Fruit fly (Drosophila melanogaster) whole organism, prepupa: ENCODE results near the gene for.

Source experiments
- Blimp-1 ChIP-seq: fragments of 200-800 bp; sonication (Bioruptor generic); optimal IDR thresholded peaks from 3 replicates; lab custom pipeline; 2017; ENCODE audit warnings: missing biosample characterization, missing genetic modification characterization, mild to moderate bottlenecking, moderate library complexity, missing genetic modification reagents
- CG10631 ChIP-seq: fragments of 200-800 bp; sonication (Bioruptor generic); optimal IDR thresholded peaks from 2 replicates; lab custom pipeline; 2016; ENCODE audit warnings: missing biosample characterization, missing genetic modification characterization
- CG11762 ChIP-seq: fragments of 200-800 bp; sonication (Bioruptor generic); optimal IDR thresholded peaks from 3 replicates; lab custom pipeline; 2016; ENCODE audit warnings: missing biosample characterization, missing genetic modification characterization; ENCODE audit not compliant: insufficient read depth
- CG1621 ChIP-seq: fragments of 200-800 bp; sonication (Bioruptor generic); optimal IDR thresholded peaks from 3 replicates; lab custom pipeline; 2018; ENCODE audit warnings: missing biosample characterization, mild to moderate bottlenecking, missing genetic modification characterization
- CG31627 ChIP-seq: fragments of 200-800 bp; sonication (Bioruptor generic); optimal IDR thresholded peaks from 3 replicates; lab custom pipeline; 2016; ENCODE audit warnings: missing biosample characterization, missing genetic modification characterization
- CG32006 ChIP-seq: fragments of 200-800 bp; sonication (Bioruptor generic); optimal IDR thresholded peaks from 3 replicates; lab custom pipeline; 2017; ENCODE audit warnings: missing biosample characterization, mild to moderate bottlenecking, missing genetic modification characterization
- CG3919 ChIP-seq: fragments of 200-800 bp; sonication (Bioruptor generic); optimal IDR thresholded peaks from 3 replicates; lab custom pipeline; 2016; ENCODE audit warnings: missing biosample characterization, missing genetic modification characterization
- CG6163 ChIP-seq: fragments of 200-800 bp; sonication (Bioruptor generic); IDR thresholded peaks from 3 replicates; pipeline ENCODE4 v1.3.6; 2022; ENCODE audit warnings: missing biosample characterization, missing genetic modification characterization
- CG6792 ChIP-seq: fragments of 200-800 bp; sonication (Bioruptor generic); optimal IDR thresholded peaks from 3 replicates; lab custom pipeline; 2016; ENCODE audit warnings: missing biosample characterization, missing genetic modification characterization
- CG6808 ChIP-seq: fragments of 200-800 bp; sonication (Bioruptor generic); optimal IDR thresholded peaks from 3 replicates; lab custom pipeline; 2017; ENCODE audit warnings: missing biosample characterization, missing genetic modification characterization, mild to moderate bottlenecking, moderate library complexity, missing genetic modification reagents
- CG6854 ChIP-seq: fragments of 200-800 bp; sonication (Bioruptor generic); optimal IDR thresholded peaks from 2 replicates; lab custom pipeline; 2017; ENCODE audit warnings: missing biosample characterization, mild to moderate bottlenecking, missing genetic modification characterization
- CG8119 ChIP-seq: fragments of 200-800 bp; sonication (Bioruptor generic); IDR thresholded peaks from 3 replicates; pipeline ENCODE4 v1.3.6; 2022; ENCODE audit warnings: missing biosample characterization, missing genetic modification characterization
- CG8319 ChIP-seq: fragments of 200-800 bp; sonication (Bioruptor generic); optimal IDR thresholded peaks from 3 replicates; lab custom pipeline; 2016; ENCODE audit warnings: missing biosample characterization, missing genetic modification characterization
- CG9139 ChIP-seq: fragments of 200-800 bp; sonication (Bioruptor generic); optimal IDR thresholded peaks from 3 replicates; lab custom pipeline; 2017; ENCODE audit warnings: missing biosample characterization, mild to moderate bottlenecking, missing genetic modification characterization
- Eip75B ChIP-seq: fragments of 200-800 bp; sonication (Bioruptor generic); optimal IDR thresholded peaks from 3 replicates; lab custom pipeline; 2016; ENCODE audit warnings: missing biosample characterization, missing genetic modification characterization
- Gug ChIP-seq: fragments of 200-800 bp; sonication (Bioruptor generic); IDR thresholded peaks from 2 replicates; pipeline ENCODE4 v1.3.6; 2022; ENCODE audit warnings: missing biosample characterization, missing genetic modification characterization
- Hr39 ChIP-seq: fragments of 200-800 bp; sonication (Bioruptor generic); optimal IDR thresholded peaks from 2 replicates; lab custom pipeline; 2016; ENCODE audit warnings: missing biosample characterization, missing genetic modification characterization
- Hr4 ChIP-seq: fragments of 200-800 bp; sonication (Bioruptor generic); optimal IDR thresholded peaks from 3 replicates; lab custom pipeline; 2016; ENCODE audit warnings: missing biosample characterization, missing genetic modification characterization
- Lpt ChIP-seq: fragments of 200-800 bp; sonication (Bioruptor generic); optimal IDR thresholded peaks from 3 replicates; lab custom pipeline; 2016; ENCODE audit warnings: missing biosample characterization, missing genetic modification characterization
- Sox102F ChIP-seq: fragments of 200-800 bp; sonication (Bioruptor generic); optimal IDR thresholded peaks from 2 replicates; lab custom pipeline; 2016; ENCODE audit warnings: missing biosample characterization, mild to moderate bottlenecking, missing genetic modification characterization
- Sox15 ChIP-seq: fragments of 200-800 bp; sonication (Bioruptor generic); optimal IDR thresholded peaks from 3 replicates; lab custom pipeline; 2016; ENCODE audit warnings: missing biosample characterization, missing genetic modification characterization
- cyc ChIP-seq: fragments of 200-800 bp; sonication (Bioruptor generic); optimal IDR thresholded peaks from 3 replicates; lab custom pipeline; 2016; ENCODE audit warnings: missing biosample characterization, missing genetic modification characterization
- dac ChIP-seq: fragments of 200-800 bp; sonication (Bioruptor generic); optimal IDR thresholded peaks from 2 replicates; lab custom pipeline; 2017; ENCODE audit warnings: missing biosample characterization, mild to moderate bottlenecking, missing genetic modification characterization
- dsx ChIP-seq: fragments of 200-800 bp; optimal IDR thresholded peaks from 3 replicates; lab custom pipeline; 2019; ENCODE audit warnings: missing biosample characterization, mild to moderate bottlenecking, missing genetic modification characterization, moderate library complexity; ENCODE audit not compliant: poor library complexity, severe bottlenecking
- fd85E ChIP-seq: fragments of 200-800 bp; sonication (Bioruptor generic); optimal IDR thresholded peaks from 3 replicates; lab custom pipeline; 2016; ENCODE audit warnings: missing biosample characterization, missing genetic modification characterization
- lz ChIP-seq: fragments of 200-800 bp; sonication (Bioruptor generic); optimal IDR thresholded peaks from 3 replicates; lab custom pipeline; 2016; ENCODE audit warnings: missing biosample characterization, missing genetic modification characterization
- salr ChIP-seq, 2 experiments: fragments of 200-800 bp; sonication (Bioruptor generic); optimal IDR thresholded peaks; 3 replicates each; lab custom pipeline; 2016 to 2018; ENCODE audit warnings: missing biosample characterization in 2 of 2, missing genetic modification characterization in 2 of 2, mild to moderate bottlenecking in 1 of 2
- ss ChIP-seq, 2 experiments: fragments of 200-800 bp; sonication (Bioruptor generic); optimal IDR thresholded peaks; 2 replicates in 1 of 2; 3 replicates in 1 of 2; lab custom pipeline; 2017 to 2018; ENCODE audit warnings: mild to moderate bottlenecking in 2 of 2, missing biosample characterization in 2 of 2, missing genetic modification characterization in 2 of 2, moderate library complexity in 1 of 2
- svp ChIP-seq: fragments of 200-800 bp; sonication (Bioruptor generic); peaks from one replicate; lab custom pipeline; 2016; ENCODE audit warnings: missing biosample characterization, missing genetic modification characterization
- topi ChIP-seq: fragments of 200-800 bp; sonication (Bioruptor generic); optimal IDR thresholded peaks from 3 replicates; lab custom pipeline; 2016; ENCODE audit warnings: missing biosample characterization, missing genetic modification characterization
- vri ChIP-seq: fragments of 200-800 bp; sonication (Bioruptor generic); optimal IDR thresholded peaks from 3 replicates; lab custom pipeline; 2016; ENCODE audit warnings: missing biosample characterization, mild to moderate bottlenecking, missing genetic modification characterization

The for gene

dm6 chr2L:3694920-3695319, 38.2 kb upstream of the for start, which contains the start of gene CG43165:
Gene CG43165, minus strand, starts transcription at chr2L:3695020.
- TF ChIP-seq lz (GFP tag; lab: Kevin White, UChicago) = no peak
- no peak for TF ChIP-seq ss (GFP tag; optimal IDR thresholded peaks at IDR 0.05; lab: Kevin White, UChicago)
- TF ChIP-seq Sox15 (GFP tag; lab: Kevin White, UChicago) = no peak
- TF ChIP-seq vri (GFP tag; lab: Kevin White, UChicago) = no peak
- no peak for TF ChIP-seq CG10631
- TF ChIP-seq Sox102F (GFP tag; lab: Kevin White, UChicago) = no peak
- TF ChIP-seq CG8119 (GFP tag; lab: Robert Waterston, UW) = no peak
- TF ChIP-seq Lpt (GFP tag; lab: Kevin White, UChicago) = no peak
- no peak for TF ChIP-seq dsx (GFP tag; lab: Kevin White, UChicago)
- no peak for TF ChIP-seq salr (GFP tag; optimal IDR thresholded peaks at IDR 0.05; lab: Kevin White, UChicago)
- no peak for TF ChIP-seq CG11762 (GFP tag; lab: Kevin White, UChicago)

DNA sequence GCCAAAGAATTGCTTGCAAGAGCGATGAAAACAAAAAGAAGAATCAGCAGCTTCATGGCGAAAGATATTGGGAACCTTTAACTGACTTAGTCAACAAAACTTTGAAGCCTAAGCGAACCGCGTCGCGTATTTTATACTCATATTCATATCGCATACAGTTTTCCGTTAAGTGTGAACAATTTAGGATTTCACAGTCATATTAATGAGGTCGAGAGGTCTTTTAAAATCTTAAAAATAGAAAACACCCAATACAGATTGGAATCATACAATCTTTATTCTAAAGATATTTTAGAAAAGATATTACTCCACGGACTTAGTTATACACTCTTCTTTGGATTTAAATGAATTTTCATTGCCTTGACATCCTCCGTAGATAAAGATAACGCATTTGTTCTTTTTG, 37.1 kb upstream of the for start, which contains the start of gene Acp24A4:
Gene Acp24A4 (minus strand): TSS at position 101 of the 400 bp plus-strand sequence.
- TF ChIP-seq CG8119 (GFP tag; lab: Robert Waterston, UW) (no peak), CG6163 (GFP tag; lab: Robert Waterston, UW) (no peak), CG1621 (tag; lab: Kevin White, UChicago) (no peak), CG6854 (GFP tag; lab: Kevin White, UChicago) (no peak), Hr4 (GFP tag; lab: Kevin White, UChicago) (no peak), topi (GFP tag; lab: Kevin White, UChicago) (no peak), fd85E (GFP tag; lab: Kevin White, UChicago) (no peak), Blimp-1 (GFP tag; lab: Kevin White, UChicago) (no peak), CG6808 (no peak)

dm6 chr2L:3693082-3693481, 36.3 kb upstream of the for start, which contains the start of gene CG3513:
Gene CG3513, minus strand, starts transcription at chr2L:3693182.
- TF ChIP-seq fd85E (GFP tag; lab: Kevin White, UChicago) (no peak), CG3919 (GFP tag; lab: Kevin White, UChicago) (no peak), CG6854 (GFP tag; lab: Kevin White, UChicago) (no peak), ss (GFP tag; optimal IDR thresholded peaks at IDR 0.05; lab: Kevin White, UChicago) (no peak), CG9139 (GFP tag; lab: Kevin White, UChicago) (no peak), CG8319 (no peak)

dm6 chr2L:3692466-3692865, 35.7 kb upstream of the for start, which contains the start of gene CG16704:
Gene CG16704, minus strand, starts transcription at chr2L:3692587.
- TF ChIP-seq svp (GFP tag; lab: Kevin White, UChicago) (peak; percentile 96), CG1621 (tag; lab: Kevin White, UChicago) (peak; percentile 2), CG32006 (GFP tag; lab: Kevin White, UChicago) (no peak), ss (GFP tag; optimal IDR thresholded peaks at IDR 0.05; lab: Kevin White, UChicago) (peak in 1 of 2 experiments; percentile 2), CG3919 (GFP tag; lab: Kevin White, UChicago) (no peak)

- TF ChIP-seq dsx (GFP tag; lab: Kevin White, UChicago) (no peak), Sox102F (GFP tag; lab: Kevin White, UChicago) (no peak), svp (GFP tag; lab: Kevin White, UChicago) (peak; percentile 34), CG6792 (GFP tag; lab: Kevin White, UChicago) (no peak)
Measured at dm6 chr2L:3685139-3685851, 28.5 kb upstream of the for start.

- no peak for TF ChIP-seq cyc (GFP tag; lab: Kevin White, UChicago)
- no peak for TF ChIP-seq vri (GFP tag; lab: Kevin White, UChicago)
- no peak for TF ChIP-seq Eip75B (GFP tag; lab: Kevin White, UChicago)
- TF ChIP-seq Hr39 (GFP tag; lab: Kevin White, UChicago) = no peak
- no peak for TF ChIP-seq dac (GFP tag; lab: Kevin White, UChicago)
- no peak for TF ChIP-seq CG31627 (GFP tag; lab: Kevin White, UChicago)
- no peak for TF ChIP-seq Gug (GFP tag; lab: Robert Waterston, UW)
- TF ChIP-seq CG6854 (GFP tag; lab: Kevin White, UChicago) = no peak
Measured at dm6 chr2L:3682489-3682888, 25.7 kb upstream of the for start.
